Fruit fly (Drosophila melanogaster): ENCODE measurements around the gene beat-IIIc.

- TF ChIP-seq rn (GFP tag; IDR thresholded peaks at IDR 0.05) (no peak), CG34367 (tag; optimal IDR thresholded peaks at IDR 0.05) (no peak), CG8301 (tag; optimal IDR thresholded peaks at IDR 0.05) (no peak), CG14655 (GFP tag; optimal IDR thresholded peaks at IDR 0.05) (no peak), CG12605 (GFP tag; IDR thresholded peaks at IDR 0.05) (no peak), D1 (tag; optimal IDR thresholded peaks at IDR 0.05) (no peak), CG10348 (GFP tag; IDR thresholded peaks at IDR 0.05) (no peak), CG15710 (tag; optimal IDR thresholded peaks at IDR 0.05) (no peak), EcR (GFP tag; optimal IDR thresholded peaks at IDR 0.05) (no peak), Ets98B (GFP tag; IDR thresholded peaks at IDR 0.05) (no peak)
These were observed 80.5 kb downstream of the beat-IIIc start, which contains the start of gene Gr36c for dm6 chr2L:17180038-17180437.

Measured in whole organism, pupa.